Fruit fly (Drosophila melanogaster): ENCODE measurements around the gene CG12523.

Gene CG12523

dm6 chr3L:10810539-10811443, 9.8 kb downstream of the CG12523 start (continued):
- no peak for TF ChIP-seq Usf (GFP tag; optimal IDR thresholded peaks at IDR 0.05)
- TF ChIP-seq E2f2 (GFP tag; IDR thresholded peaks at IDR 0.05): peak; percentile 44; the same call in 1 of the 2 replicates
- no peak for TF ChIP-seq CG8944 (GFP tag; optimal IDR thresholded peaks at IDR 0.05)
- peak; percentile 78 for TF ChIP-seq slbo (GFP tag; IDR thresholded peaks at IDR 0.05)
- peak; percentile 42 for TF ChIP-seq CG2202 (tag; optimal IDR thresholded peaks at IDR 0.05)
- peak in 1 of 3 experiments; percentile 46 for TF ChIP-seq lola (GFP tag; optimal IDR thresholded peaks at IDR 0.05)
- TF ChIP-seq zen (tag; optimal IDR thresholded peaks at IDR 0.05): peak; percentile 17
- TF ChIP-seq Blimp-1 (GFP tag; optimal IDR thresholded peaks at IDR 0.05): peak; percentile 73
- TF ChIP-seq rib (GFP tag; IDR thresholded peaks at IDR 0.05): no peak
- no peak for TF ChIP-seq CG17186 (GFP tag; optimal IDR thresholded peaks at IDR 0.05)
- peak; percentile 72 for TF ChIP-seq CG10321 (GFP tag; IDR thresholded peaks at IDR 0.05)
- peak; percentile 29 for TF ChIP-seq trh (GFP tag; optimal IDR thresholded peaks at IDR 0.05)
- peak; percentile 69; the same call in 2 of the 3 replicates for TF ChIP-seq ci (GFP tag; IDR thresholded peaks at IDR 0.05)
- TF ChIP-seq dmrt11E (tag; optimal IDR thresholded peaks at IDR 0.05): peak; percentile 53
- peak; percentile 72 for TF ChIP-seq HHEX (GFP tag; optimal IDR thresholded peaks at IDR 0.05)
- TF ChIP-seq wdn (GFP tag; IDR thresholded peaks at IDR 0.05): no peak
- peak; percentile 44 for TF ChIP-seq Nf-YC (tag; optimal IDR thresholded peaks at IDR 0.05)
- peak; percentile 56 for TF ChIP-seq CG13894 (tag; optimal IDR thresholded peaks at IDR 0.05)
- peak; percentile 92 for TF ChIP-seq CG12155 (GFP tag; optimal IDR thresholded peaks at IDR 0.05)
- TF ChIP-seq CG4617 (GFP tag; optimal IDR thresholded peaks at IDR 0.05; ENCODE audit: borderline replicate concordance): no peak
- TF ChIP-seq Trl (optimal IDR thresholded peaks at IDR 0.05): peak; percentile 75 to 86
- TF ChIP-seq Trl (GFP tag; optimal IDR thresholded peaks at IDR 0.05): no peak
- no peak for TF ChIP-seq CG6254 (GFP tag; optimal IDR thresholded peaks at IDR 0.05)
- TF ChIP-seq Dp (GFP tag; optimal IDR thresholded peaks at IDR 0.05): peak; percentile 9
- no peak for TF ChIP-seq Sry-δ (GFP tag; optimal IDR thresholded peaks at IDR 0.05)
- no peak for TF ChIP-seq Hr78 (GFP tag; optimal IDR thresholded peaks at IDR 0.05)
- peak; percentile 95 for TF ChIP-seq abd-A (tag; optimal IDR thresholded peaks at IDR 0.05)
- TF ChIP-seq emc (GFP tag; optimal IDR thresholded peaks at IDR 0.05): no peak
- TF ChIP-seq Dll (GFP tag; IDR thresholded peaks at IDR 0.05; ENCODE audit: partially characterized antibody): no peak
- TF ChIP-seq CG2116 (GFP tag; optimal IDR thresholded peaks at IDR 0.05): peak; percentile 22
- TF ChIP-seq Sry-β (GFP tag; optimal IDR thresholded peaks at IDR 0.05): no peak
- TF ChIP-seq YL-1 (GFP tag; optimal IDR thresholded peaks at IDR 0.05): no peak
- no peak for TF ChIP-seq CG43689 (GFP tag; IDR thresholded peaks at IDR 0.05)

- TF ChIP-seq row (GFP tag; IDR thresholded peaks at IDR 0.05) (0 out of 3 replicates have a peak, but pooled peaks have one; percentile 9), gcm2 (GFP tag; optimal IDR thresholded peaks at IDR 0.05) (no peak), fd64A (GFP tag; optimal IDR thresholded peaks at IDR 0.05) (no peak), B-H2 (GFP tag; optimal IDR thresholded peaks at IDR 0.05) (no peak), E2f1 (GFP tag; IDR thresholded peaks at IDR 0.05) (no peak), luna (GFP tag; optimal IDR thresholded peaks at IDR 0.05) (no peak), HLHmδ (GFP tag; optimal IDR thresholded peaks at IDR 0.05) (no peak), cwo (GFP tag; optimal IDR thresholded peaks at IDR 0.05) (no peak), Six4 (GFP tag; optimal IDR thresholded peaks at IDR 0.05) (no peak), unpg (GFP tag; optimal IDR thresholded peaks at IDR 0.05) (no peak), zf30C (GFP tag; optimal IDR thresholded peaks at IDR 0.05) (no peak), run (tag; optimal IDR thresholded peaks at IDR 0.05) (no peak), CG2678 (tag; optimal IDR thresholded peaks at IDR 0.05) (no peak), dysf (GFP tag; IDR thresholded peaks at IDR 0.05) (no peak), CG1233 (GFP tag; optimal IDR thresholded peaks at IDR 0.05) (no peak), Kr (GFP tag; optimal IDR thresholded peaks at IDR 0.05) (peak; percentile 12), stwl (tag; optimal IDR thresholded peaks at IDR 0.05) (no peak)
Measured at dm6 chr3L:10811881-10812280, 10.9 kb downstream of the CG12523 start.
